Worm (Caenorhabditis elegans): ENCODE measurements around the gene C02B10.4.

DNA sequence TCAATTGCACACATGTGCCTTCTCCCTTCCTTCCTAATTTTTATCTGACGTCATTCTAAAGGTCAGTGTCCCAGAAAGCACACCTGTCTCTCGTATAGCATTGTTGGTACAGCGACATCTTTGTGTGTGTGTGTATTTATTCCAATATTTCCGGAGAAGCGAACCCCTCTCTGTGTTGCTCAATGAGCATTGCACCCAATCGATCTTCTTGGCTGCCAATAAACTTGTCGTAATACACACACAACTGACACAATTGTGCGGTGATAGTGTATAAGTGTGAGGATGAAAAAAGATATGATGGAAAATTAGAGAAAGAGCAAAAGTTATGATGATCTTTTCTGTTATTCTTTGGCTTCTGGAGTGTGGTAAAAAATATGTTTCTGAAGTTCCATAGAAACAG lies 14.8 kb upstream of the C02B10.4 start:
- TF ChIP-seq bed-3 (GFP tag; optimal IDR thresholded peaks at IDR 0.05) (no peak), nhr-28 (tag; optimal IDR thresholded peaks at IDR 0.05) (no peak), lin-13 (tag; optimal IDR thresholded peaks at IDR 0.05) (no peak), unc-62 (GFP tag; optimal IDR thresholded peaks at IDR 0.05) (peak; percentile 62), lsy-2 (tag; optimal IDR thresholded peaks at IDR 0.05) (no peak), unc-39 (tag; optimal IDR thresholded peaks at IDR 0.05) (no peak), drap-1 (GFP tag; optimal IDR thresholded peaks at IDR 0.05) (no peak), snpc-4 (tag; optimal IDR thresholded peaks at IDR 0.05) (no peak), mep-1 (tag; optimal IDR thresholded peaks at IDR 0.05) (no peak), sptf-1 (tag; optimal IDR thresholded peaks at IDR 0.05) (no peak), mab-5 (tag; optimal IDR thresholded peaks at IDR 0.05) (no peak), pha-4 (tag; optimal IDR thresholded peaks at IDR 0.05) (no peak), elt-1 (tag; optimal IDR thresholded peaks at IDR 0.05; ENCODE audit: borderline replicate concordance, insufficient read depth) (no peak)

Data from whole organism, mixed stage, embryonic.